Fruit fly (Drosophila melanogaster) whole organism, embryonic: ENCODE results near the gene Ddc.

Experiments used
- Ada2b ChIP-seq: fragments of 200-800 bp; sonication (Bioruptor generic); IDR thresholded peaks from 2 replicates; pipeline ENCODE4 v1.3.6; 2022; ENCODE audit warnings: missing biosample characterization, missing genetic modification characterization
- CG10321 ChIP-seq: fragments of 200-800 bp; sonication (Bioruptor generic); IDR thresholded peaks from 2 replicates; pipeline ENCODE4 v1.3.6; 2022; ENCODE audit warnings: missing biosample characterization, missing genetic modification characterization
- CG11247 ChIP-seq: fragments of 200-800 bp; sonication (Bioruptor generic); IDR thresholded peaks from 2 replicates; pipeline ENCODE4 v1.3.6; 2022; ENCODE audit warnings: missing biosample characterization, missing genetic modification characterization
- CG13424 ChIP-seq: fragments of 200-800 bp; sonication (Bioruptor generic); optimal IDR thresholded peaks from 2 replicates; lab custom pipeline; 2019; ENCODE audit warnings: missing biosample characterization, mild to moderate bottlenecking, missing genetic modification characterization, moderate library complexity
- CG13624 ChIP-seq: fragments of 200-800 bp; sonication (Bioruptor generic); optimal IDR thresholded peaks from 2 replicates; lab custom pipeline; 2016; ENCODE audit warnings: missing biosample characterization, missing genetic modification characterization
- CG14710 ChIP-seq: fragments of 200-800 bp; sonication (Bioruptor generic); optimal IDR thresholded peaks from 3 replicates; lab custom pipeline; 2019; ENCODE audit warnings: missing biosample characterization, mild to moderate bottlenecking, missing genetic modification characterization, moderate library complexity
- CG1647 ChIP-seq: fragments of 200-800 bp; sonication (Bioruptor generic); optimal IDR thresholded peaks from 3 replicates; lab custom pipeline; 2016; ENCODE audit warnings: missing biosample characterization, missing genetic modification characterization
- CG30403 ChIP-seq: fragments of 200-800 bp; sonication (Bioruptor generic); optimal IDR thresholded peaks from 3 replicates; lab custom pipeline; 2016; ENCODE audit warnings: missing biosample characterization, missing genetic modification characterization
- CG4730 ChIP-seq: fragments of 200-800 bp; sonication (Bioruptor generic); IDR thresholded peaks from 2 replicates; pipeline ENCODE4 v1.3.6; 2022; ENCODE audit warnings: missing biosample characterization, missing genetic modification characterization
- CG5180 ChIP-seq: fragments of 200-800 bp; sonication (Bioruptor generic); optimal IDR thresholded peaks from 3 replicates; lab custom pipeline; 2017; ENCODE audit warnings: missing biosample characterization, missing genetic modification characterization, mild to moderate bottlenecking, moderate library complexity, missing genetic modification reagents
- CG6765 ChIP-seq: fragments of 200-800 bp; sonication (Bioruptor generic); optimal IDR thresholded peaks from 3 replicates; lab custom pipeline; 2017; ENCODE audit warnings: missing biosample characterization, mild to moderate bottlenecking, missing genetic modification characterization
- CG6791 ChIP-seq: fragments of 200-800 bp; sonication (Bioruptor generic); IDR thresholded peaks from 3 replicates; pipeline ENCODE4 v1.3.6; 2022; ENCODE audit warnings: missing biosample characterization, missing genetic modification characterization; ENCODE audit not compliant: partially characterized antibody
- CG7556 ChIP-seq: fragments of 200-800 bp; sonication (Bioruptor generic); optimal IDR thresholded peaks from 2 replicates; lab custom pipeline; 2017; ENCODE audit warnings: missing biosample characterization, mild to moderate bottlenecking, missing genetic modification characterization
- CG7987 ChIP-seq: fragments of 200-800 bp; sonication (Bioruptor generic); optimal IDR thresholded peaks from 2 replicates; lab custom pipeline; 2018; ENCODE audit warnings: missing biosample characterization, mild to moderate bottlenecking, missing genetic modification characterization, moderate library complexity
- CG8388 ChIP-seq: fragments of 200-800 bp; sonication (Bioruptor generic); optimal IDR thresholded peaks from 2 replicates; lab custom pipeline; 2019; ENCODE audit warnings: missing biosample characterization, mild to moderate bottlenecking, missing genetic modification characterization, moderate library complexity
- CG8924 ChIP-seq: fragments of 200-800 bp; optimal IDR thresholded peaks from 3 replicates; lab custom pipeline; 2019; ENCODE audit warnings: missing biosample characterization, mild to moderate bottlenecking, missing genetic modification characterization, moderate library complexity
- CHES-1-like ChIP-seq: fragments of 200-800 bp; sonication (Bioruptor generic); optimal IDR thresholded peaks from 2 replicates; lab custom pipeline; 2016; ENCODE audit warnings: missing biosample characterization, missing genetic modification characterization
- CTCF ChIP-seq: fragments of 200-800 bp; sonication (Bioruptor generic); optimal IDR thresholded peaks from 2 replicates; lab custom pipeline; 2017; ENCODE audit warnings: missing biosample characterization, mild to moderate bottlenecking, missing genetic modification characterization, moderate library complexity
- Dfd ChIP-seq, 2 experiments: fragments of >200 bp; optimal IDR thresholded peaks; 2 replicates each; lab custom pipeline; 2017; ENCODE audit warnings: missing biosample characterization in 2 of 2, missing genetic modification characterization in 2 of 2
- Dip3 ChIP-seq: fragments of 200-800 bp; sonication (Bioruptor generic); optimal IDR thresholded peaks from 3 replicates; lab custom pipeline; 2016; ENCODE audit warnings: missing biosample characterization, missing genetic modification characterization
- Ets97D ChIP-seq: fragments of 200-800 bp; sonication (Bioruptor generic); optimal IDR thresholded peaks from 3 replicates; lab custom pipeline; 2016; ENCODE audit warnings: missing biosample characterization, missing genetic modification characterization
- Fer1 ChIP-seq: fragments of 200-800 bp; sonication (Bioruptor generic); optimal IDR thresholded peaks from 2 replicates; lab custom pipeline; 2017; ENCODE audit warnings: missing biosample characterization, mild to moderate bottlenecking, missing genetic modification characterization
- H2.0 ChIP-seq: fragments of 200-800 bp; sonication (Bioruptor generic); IDR thresholded peaks from 2 replicates; pipeline ENCODE4 v1.3.6; 2022; ENCODE audit warnings: missing biosample characterization, missing genetic modification characterization
- Hmr ChIP-seq: fragments of 200-800 bp; sonication (Bioruptor generic); optimal IDR thresholded peaks from 3 replicates; lab custom pipeline; 2017; ENCODE audit warnings: mild to moderate bottlenecking, missing biosample characterization, missing genetic modification reagents, missing genetic modification characterization
- Jarid2 ChIP-seq: fragments of 200-800 bp; sonication (Bioruptor generic); optimal IDR thresholded peaks from 3 replicates; lab custom pipeline; 2017; ENCODE audit warnings: mild to moderate bottlenecking, missing biosample characterization, missing genetic modification reagents, missing genetic modification characterization
- Kr ChIP-seq: fragments of 200-800 bp; sonication (Bioruptor generic); optimal IDR thresholded peaks from 2 replicates; lab custom pipeline; 2017; ENCODE audit warnings: missing biosample characterization, mild to moderate bottlenecking, missing genetic modification characterization
- MESR4 ChIP-seq: fragments of 200-800 bp; sonication (Bioruptor generic); optimal IDR thresholded peaks from 2 replicates; lab custom pipeline; 2018; ENCODE audit warnings: missing biosample characterization, mild to moderate bottlenecking, missing genetic modification characterization, moderate library complexity
- NK7.1 ChIP-seq: fragments of 200-800 bp; sonication (Bioruptor generic); optimal IDR thresholded peaks from 3 replicates; lab custom pipeline; 2016; ENCODE audit warnings: missing biosample characterization, missing genetic modification characterization
- PHDP ChIP-seq: fragments of 200-800 bp; sonication (Bioruptor generic); optimal IDR thresholded peaks from 3 replicates; lab custom pipeline; 2018; ENCODE audit warnings: missing biosample characterization, mild to moderate bottlenecking, missing genetic modification characterization, moderate library complexity
- Scr ChIP-seq: fragments of 200-800 bp; sonication (Bioruptor generic); IDR thresholded peaks from 2 replicates; pipeline ENCODE4 v1.3.6; 2022; ENCODE audit warnings: missing biosample characterization, missing genetic modification characterization; ENCODE audit not compliant: partially characterized antibody
- abd-A ChIP-seq: fragments of 200-800 bp; sonication (Bioruptor generic); optimal IDR thresholded peaks from 3 replicates; lab custom pipeline; 2019; ENCODE audit warnings: missing biosample characterization, mild to moderate bottlenecking, missing genetic modification characterization, moderate library complexity
- ap ChIP-seq: fragments of 200-800 bp; sonication (Bioruptor generic); IDR thresholded peaks from 2 replicates; pipeline ENCODE4 v1.3.6; 2022; ENCODE audit warnings: missing biosample characterization, missing genetic modification characterization
- ash1 ChIP-seq: fragments of 200-800 bp; sonication (Bioruptor generic); optimal IDR thresholded peaks from 2 replicates; lab custom pipeline; 2018; ENCODE audit warnings: missing biosample characterization, mild to moderate bottlenecking, missing genetic modification characterization
- bbx ChIP-seq: fragments of 200-800 bp; sonication (Bioruptor generic); IDR thresholded peaks from 2 replicates; pipeline ENCODE4 v1.3.6; 2022; ENCODE audit warnings: missing biosample characterization, missing genetic modification characterization; ENCODE audit not compliant: partially characterized antibody
- chif ChIP-seq, 2 experiments: fragments of 200-800 bp; sonication (Bioruptor generic); optimal IDR thresholded peaks; 3 replicates each; lab custom pipeline; 2016; ENCODE audit warnings: missing biosample characterization in 2 of 2, missing genetic modification characterization in 2 of 2
- chm ChIP-seq: fragments of 200-800 bp; sonication (Bioruptor generic); IDR thresholded peaks from 2 replicates; pipeline ENCODE4 v1.3.6; 2022; ENCODE audit warnings: missing biosample characterization, missing genetic modification characterization
- ci ChIP-seq: fragments of 200-800 bp; sonication (Bioruptor generic); IDR thresholded peaks from 3 replicates; pipeline ENCODE4 v1.3.6; 2022; ENCODE audit warnings: missing biosample characterization, missing genetic modification characterization
- crol ChIP-seq: fragments of 200-800 bp; sonication (Bioruptor generic); IDR thresholded peaks from 2 replicates; pipeline ENCODE4 v1.3.6; 2022; ENCODE audit warnings: missing biosample characterization, missing genetic modification characterization
- ems ChIP-seq: fragments of 200-800 bp; sonication (Bioruptor generic); optimal IDR thresholded peaks from 3 replicates; lab custom pipeline; 2016; ENCODE audit warnings: missing biosample characterization, missing genetic modification characterization
- fd64A ChIP-seq: fragments of 200-800 bp; sonication (Bioruptor generic); optimal IDR thresholded peaks from 3 replicates; lab custom pipeline; 2018; ENCODE audit warnings: missing biosample characterization, mild to moderate bottlenecking, missing genetic modification characterization
- grau ChIP-seq: fragments of 200-800 bp; optimal IDR thresholded peaks from 3 replicates; lab custom pipeline; 2019; ENCODE audit warnings: missing biosample characterization, mild to moderate bottlenecking, missing genetic modification characterization, moderate library complexity
- gro ChIP-seq: fragments of 200-800 bp; sonication (Bioruptor generic); optimal IDR thresholded peaks from 2 replicates; lab custom pipeline; 2016; ENCODE audit warnings: missing biosample characterization, missing genetic modification characterization
- hth ChIP-seq: fragments of >200 bp; optimal IDR thresholded peaks from 2 replicates; lab custom pipeline; 2017; ENCODE audit warnings: inconsistent platforms
- insv ChIP-seq, 2 experiments: fragments of 200-800 bp; sonication (Bioruptor generic); optimal IDR thresholded peaks; 3 replicates each; lab custom pipeline; 2016 to 2018; ENCODE audit warnings: missing biosample characterization in 2 of 2, missing genetic modification characterization in 2 of 2
- pan ChIP-seq, 4 experiments: fragments of >200 bp in 3 of 4; fragments of 200-800 bp in 1 of 4; sonication (Bioruptor generic) in 1 of 4; optimal IDR thresholded peaks in 3 of 4; IDR thresholded peaks in 1 of 4; 2 replicates each; pipeline versions ENCODE4 v1.3.6 to Lab custom; 2017 to 2022; ENCODE audit warnings: missing biosample characterization in 2 of 4, missing genetic modification characterization in 2 of 4, mixed read lengths in 1 of 4
- sima ChIP-seq: fragments of 200-800 bp; sonication (Bioruptor generic); optimal IDR thresholded peaks from 2 replicates; lab custom pipeline; 2016; ENCODE audit warnings: missing biosample characterization, missing genetic modification characterization
- sisA ChIP-seq: fragments of 200-800 bp; sonication (Bioruptor generic); IDR thresholded peaks from 2 replicates; pipeline ENCODE4 v1.3.6; 2022; ENCODE audit warnings: missing biosample characterization, missing genetic modification characterization
- slbo ChIP-seq: fragments of 200-800 bp; sonication (Bioruptor generic); IDR thresholded peaks from 2 replicates; pipeline ENCODE4 v1.3.6; 2022; ENCODE audit warnings: missing biosample characterization, missing genetic modification characterization
- slou ChIP-seq: fragments of 200-800 bp; sonication (Bioruptor generic); optimal IDR thresholded peaks from 3 replicates; lab custom pipeline; 2016; ENCODE audit warnings: missing biosample characterization, missing genetic modification characterization
- tgo ChIP-seq: fragments of 200-800 bp; sonication (Bioruptor generic); IDR thresholded peaks from 3 replicates; pipeline ENCODE4 v1.3.6; 2022; ENCODE audit warnings: missing biosample characterization, missing genetic modification characterization
- vvl ChIP-seq: fragments of 200-800 bp; sonication (Bioruptor generic); IDR thresholded peaks from 2 replicates; pipeline ENCODE4 v1.3.6; 2022; ENCODE audit warnings: missing biosample characterization, missing genetic modification characterization
- yki ChIP-seq: fragments of >200 bp; optimal IDR thresholded peaks from 3 replicates; lab custom pipeline; 2018

Gene Ddc

DNA sequence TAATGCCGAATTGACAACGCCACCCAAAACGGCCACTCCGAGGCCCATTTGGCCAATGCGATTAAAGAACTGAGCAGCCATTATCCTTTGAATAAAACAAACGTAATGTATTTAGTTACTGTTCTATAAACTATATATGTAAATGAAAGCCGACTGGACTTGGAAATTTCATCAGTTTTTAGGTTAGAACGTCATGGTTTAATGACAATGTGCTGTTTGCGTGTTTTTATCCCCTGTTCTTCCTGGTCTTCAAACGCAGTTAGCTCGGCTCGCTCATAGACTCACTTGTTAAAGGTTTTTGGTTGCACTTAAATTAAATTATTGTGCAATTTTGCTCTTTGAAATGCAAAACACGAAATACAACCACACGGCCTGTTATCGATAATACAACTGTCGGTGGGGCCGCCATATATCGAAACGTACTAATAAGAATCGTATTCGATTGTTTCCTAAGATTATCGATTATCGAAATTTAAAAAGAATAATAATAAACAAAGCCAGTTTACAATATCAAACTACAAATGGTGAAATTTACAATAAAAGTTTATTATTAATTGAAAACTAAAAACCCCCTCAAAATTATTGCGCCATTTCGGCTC, 3.5 kb upstream of the Ddc start, which contains the start of gene Phb1 (continued):
- TF ChIP-seq CG1647 (GFP tag; lab: Kevin White, UChicago): no peak
- no peak for TF ChIP-seq CG4730 (GFP tag; lab: Robert Waterston, UW)
- no peak for TF ChIP-seq CG8924
- no peak for TF ChIP-seq chif (GFP tag; optimal IDR thresholded peaks at IDR 0.05; lab: Kevin White, UChicago)
- TF ChIP-seq abd-A (tag; lab: Kevin White, UChicago): no peak
- TF ChIP-seq Hmr: no peak
- TF ChIP-seq hth (lab: Kevin White, UChicago): no peak
- peak; percentile 91 for TF ChIP-seq CG6791
- TF ChIP-seq crol (GFP tag; lab: Robert Waterston, UW): no peak
- no peak for TF ChIP-seq Jarid2
- TF ChIP-seq tgo (GFP tag; lab: Robert Waterston, UW): no peak
- TF ChIP-seq CG6765 (GFP tag; lab: Kevin White, UChicago): no peak
- TF ChIP-seq yki (lab: Kevin White, UChicago): no peak
- peak; percentile 84 for TF ChIP-seq Scr (GFP tag; lab: Robert Waterston, UW)
- TF ChIP-seq chm (GFP tag; lab: Robert Waterston, UW): no peak
- TF ChIP-seq insv (GFP tag; optimal IDR thresholded peaks at IDR 0.05; lab: Kevin White, UChicago): peak in 1 of 2 experiments; percentile 87
- TF ChIP-seq ash1 (GFP tag; lab: Kevin White, UChicago): no peak
- no peak for TF ChIP-seq ap
- TF ChIP-seq CG5180 (GFP tag; lab: Kevin White, UChicago): no peak
- no peak for TF ChIP-seq CG10321 (GFP tag; lab: Robert Waterston, UW)
- TF ChIP-seq CG8388: no peak
- no peak for TF ChIP-seq Kr (GFP tag; lab: Kevin White, UChicago)
- TF ChIP-seq NK7.1 (GFP tag; lab: Kevin White, UChicago): no peak
- TF ChIP-seq pan (optimal IDR thresholded peaks at IDR 0.05; lab: Kevin White, UChicago): no peak
- TF ChIP-seq pan (GFP tag; optimal IDR thresholded peaks at IDR 0.05 in 1 of 2, IDR thresholded peaks at IDR 0.05 in 1 of 2): no peak
- TF ChIP-seq slou (GFP tag; lab: Kevin White, UChicago): no peak
- peak; percentile 27; the same call in 1 of the 2 replicates for TF ChIP-seq vvl (GFP tag; lab: Robert Waterston, UW)
- TF ChIP-seq Dip3: no peak
- no peak for TF ChIP-seq sima
- no peak for TF ChIP-seq CG7987 (GFP tag; lab: Kevin White, UChicago)
- peak; percentile 43 for TF ChIP-seq MESR4 (GFP tag; lab: Kevin White, UChicago)
- no peak for TF ChIP-seq fd64A (GFP tag; lab: Kevin White, UChicago)

DNA sequence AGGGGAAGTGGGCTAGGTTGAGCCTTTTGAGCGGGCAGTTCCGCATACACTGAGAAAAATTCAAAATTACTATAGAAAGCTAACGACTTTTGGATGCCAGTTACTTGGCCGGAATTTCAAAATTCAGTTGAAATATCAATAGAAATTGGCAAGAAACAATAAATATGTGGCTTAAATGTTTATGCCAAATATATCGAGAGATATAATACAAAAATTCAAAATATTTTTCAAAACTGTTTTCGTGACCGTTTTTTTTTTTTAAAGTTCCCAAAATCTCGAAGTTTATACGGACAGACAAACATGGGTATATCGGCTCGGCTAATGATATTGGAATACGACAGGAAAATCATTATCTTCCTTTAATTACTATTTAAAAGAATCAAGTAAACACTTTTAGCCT, 878 bp upstream of the Ddc start:
- TF ChIP-seq Ada2b (GFP tag; lab: Robert Waterston, UW): peak; percentile 37; the same call in 1 of the 2 replicates
- TF ChIP-seq CTCF (GFP tag; lab: Kevin White, UChicago): no peak
- TF ChIP-seq CHES-1-like: no peak
- TF ChIP-seq Fer1 (GFP tag; lab: Kevin White, UChicago): peak; percentile 47
- peak; percentile 15 for TF ChIP-seq gro
- peak; percentile 7; the same call in 1 of the 2 replicates for TF ChIP-seq H2.0 (GFP tag; lab: Robert Waterston, UW)
- peak; percentile 12 for TF ChIP-seq PHDP (tag; lab: Kevin White, UChicago)
- TF ChIP-seq CG11247 (GFP tag; lab: Robert Waterston, UW): 0 out of 2 replicates have a peak, but pooled peaks have one; percentile 14
- no peak for TF ChIP-seq Ets97D (GFP tag; lab: Kevin White, UChicago)
- TF ChIP-seq slbo: peak; percentile 46
- peak; percentile 69 for TF ChIP-seq CG7556 (GFP tag; lab: Kevin White, UChicago)
- TF ChIP-seq ci: peak; percentile 43; the same call in 1 of the 3 replicates
- no peak for TF ChIP-seq CG13424 (tag; lab: Kevin White, UChicago)
- TF ChIP-seq CG30403: peak; percentile 61
- 0 out of 2 replicates have a peak, but pooled peaks have one; percentile 9 for TF ChIP-seq sisA
- peak; percentile 2 for TF ChIP-seq CG13624 (GFP tag; lab: Kevin White, UChicago)
- no peak for TF ChIP-seq Dfd (GFP tag; optimal IDR thresholded peaks at IDR 0.05; lab: Kevin White, UChicago)
- peak; percentile 31 for TF ChIP-seq CG14710 (tag; lab: Kevin White, UChicago)
- TF ChIP-seq bbx (GFP tag; lab: Robert Waterston, UW): no peak
- TF ChIP-seq ems (GFP tag; lab: Kevin White, UChicago): peak; percentile 10
- TF ChIP-seq grau (tag; lab: Kevin White, UChicago): no peak
